Worm (Caenorhabditis elegans) whole organism, L1 larva: ENCODE results near the gene Y67H2A.10.

Source experiments
- F16B12.6 ChIP-seq: fragments of 150-350 bp; optimal IDR thresholded peaks from 2 replicates; lab custom pipeline; 2014; ENCODE audit warnings: missing biosample characterization, missing genetic modification characterization
- aly-2 ChIP-seq: fragments of 150-350 bp; optimal IDR thresholded peaks from 2 replicates; lab custom pipeline; 2014; ENCODE audit warnings: missing biosample characterization, missing genetic modification characterization
- ama-1 ChIP-seq: fragments of 150-350 bp; optimal IDR thresholded peaks from 2 replicates; lab custom pipeline; 2014
- ceh-88 ChIP-seq: fragments of 200-800 bp; sonication (Bioruptor generic); IDR thresholded peaks from 2 replicates; pipeline ENCODE4 v1.3.6; 2022; ENCODE audit warnings: missing genetic modification characterization, missing compliant biosample characterization
- ceh-90 ChIP-seq: sonication (generic microtip); optimal IDR thresholded peaks from 2 replicates; lab custom pipeline; 2016; ENCODE audit warnings: missing genetic modification characterization, missing compliant biosample characterization
- dpl-1 ChIP-seq, 3 experiments: fragments of 150-350 bp in 2 of 3; sonication (generic microtip) in 1 of 3; optimal IDR thresholded peaks; 2 replicates each; lab custom pipeline; 2014 to 2017; ENCODE audit warnings: missing biosample characterization in 3 of 3, missing genetic modification characterization in 3 of 3, missing genetic modification reagents in 3 of 3
- efl-1 ChIP-seq, 4 experiments: fragments of 150-350 bp; optimal IDR thresholded peaks in 3 of 4; peaks in 1 of 4; 1 replicate in 1 of 4; 2 replicates in 3 of 4; lab custom pipeline; 2014; ENCODE audit warnings: missing biosample characterization in 2 of 4, missing genetic modification characterization in 2 of 4, missing genetic modification reagents in 2 of 4
- elt-2 ChIP-seq: sonication (generic microtip); optimal IDR thresholded peaks from 2 replicates; lab custom pipeline; 2016; ENCODE audit warnings: missing genetic modification characterization, mild to moderate bottlenecking, inconsistent platforms, missing compliant biosample characterization, missing genetic modification reagents
- ets-5 ChIP-seq: fragments of 200-800 bp; sonication (Bioruptor generic); IDR thresholded peaks from 2 replicates; pipeline ENCODE4 v1.3.6; 2022; ENCODE audit warnings: missing genetic modification characterization, missing compliant biosample characterization
- fkh-10 ChIP-seq: sonication (generic microtip); optimal IDR thresholded peaks from 2 replicates; lab custom pipeline; 2017; ENCODE audit warnings: missing biosample characterization, missing genetic modification reagents, missing genetic modification characterization
- fos-1 ChIP-seq: fragments of 150-350 bp; optimal IDR thresholded peaks from 2 replicates; lab custom pipeline; 2014; ENCODE audit warnings: missing biosample characterization, missing genetic modification characterization
- hlh-17 ChIP-seq: fragments of 200-800 bp; sonication (Bioruptor generic); optimal IDR thresholded peaks from 2 replicates; lab custom pipeline; 2018; ENCODE audit warnings: missing genetic modification characterization, mild to moderate bottlenecking, missing compliant biosample characterization, moderate library complexity, borderline replicate concordance
- hlh-4 ChIP-seq: sonication (generic microtip); optimal IDR thresholded peaks from 2 replicates; lab custom pipeline; 2016; ENCODE audit warnings: mild to moderate bottlenecking, missing genetic modification characterization, missing compliant biosample characterization
- irx-1 ChIP-seq: sonication (generic microtip); optimal IDR thresholded peaks from 2 replicates; lab custom pipeline; 2016; ENCODE audit warnings: missing genetic modification characterization, missing compliant biosample characterization
- jun-1 ChIP-seq: fragments of 150-350 bp; optimal IDR thresholded peaks from 2 replicates; lab custom pipeline; 2014; ENCODE audit warnings: missing biosample characterization, missing genetic modification reagents, missing genetic modification characterization
- lin-15B ChIP-seq: fragments of 150-350 bp; sonication (generic microtip); optimal IDR thresholded peaks from 3 replicates; lab custom pipeline; 2014; ENCODE audit warnings: missing biosample characterization, missing genetic modification characterization
- lin-35 ChIP-seq, 2 experiments: fragments of 150-350 bp; optimal IDR thresholded peaks; 2 replicates each; lab custom pipeline; 2014; ENCODE audit warnings: missing biosample characterization in 2 of 2, missing genetic modification characterization in 2 of 2, missing genetic modification reagents in 2 of 2
- lsy-2 ChIP-seq, 2 experiments: fragments of 150-350 bp; optimal IDR thresholded peaks; 2 replicates each; lab custom pipeline; 2014; ENCODE audit warnings: missing biosample characterization in 2 of 2, missing genetic modification characterization in 2 of 2
- nhr-12 ChIP-seq: sonication (generic microtip); optimal IDR thresholded peaks from 2 replicates; lab custom pipeline; 2017; ENCODE audit warnings: missing biosample characterization, missing genetic modification characterization
- nhr-47 ChIP-seq: sonication (generic microtip); optimal IDR thresholded peaks from 2 replicates; lab custom pipeline; 2016; ENCODE audit warnings: mild to moderate bottlenecking, missing genetic modification characterization, moderate library complexity, missing compliant biosample characterization
- nhr-71 ChIP-seq: sonication (generic microtip); optimal IDR thresholded peaks from 2 replicates; lab custom pipeline; 2016; ENCODE audit warnings: mild to moderate bottlenecking, missing genetic modification characterization, moderate library complexity, missing compliant biosample characterization
- nhr-85 ChIP-seq: sonication (generic microtip); peaks from one replicate; lab custom pipeline; 2016; ENCODE audit warnings: missing genetic modification characterization, inconsistent platforms, missing compliant biosample characterization
- nhr-90 ChIP-seq: sonication (generic microtip); optimal IDR thresholded peaks from 2 replicates; lab custom pipeline; 2016; ENCODE audit warnings: mild to moderate bottlenecking, missing genetic modification characterization, missing compliant biosample characterization; ENCODE audit not compliant: poor library complexity
- pqm-1 ChIP-seq: sonication (generic microtip); optimal IDR thresholded peaks from 3 replicates; lab custom pipeline; 2017; ENCODE audit warnings: missing biosample characterization, missing genetic modification characterization
- rnt-1 ChIP-seq: sonication (generic microtip); optimal IDR thresholded peaks from 2 replicates; lab custom pipeline; 2016; ENCODE audit warnings: mild to moderate bottlenecking, missing genetic modification characterization, moderate library complexity, missing compliant biosample characterization
- snu-23 ChIP-seq: sonication (generic microtip); optimal IDR thresholded peaks from 2 replicates; lab custom pipeline; 2016; ENCODE audit warnings: missing genetic modification characterization, missing compliant biosample characterization
- swsn-7 ChIP-seq: sonication (generic microtip); optimal IDR thresholded peaks from 2 replicates; lab custom pipeline; 2016; ENCODE audit warnings: missing genetic modification characterization, missing compliant biosample characterization
- unc-130 ChIP-seq: fragments of 150-350 bp; optimal IDR thresholded peaks from 2 replicates; lab custom pipeline; 2017; ENCODE audit warnings: missing biosample characterization, missing genetic modification characterization, inconsistent platforms
- unc-62 ChIP-seq: fragments of 150-350 bp; optimal IDR thresholded peaks from 2 replicates; lab custom pipeline; 2014; ENCODE audit warnings: missing biosample characterization, missing genetic modification reagents, missing genetic modification characterization
- xbp-1 ChIP-seq: sonication (generic microtip); optimal IDR thresholded peaks from 2 replicates; lab custom pipeline; 2016; ENCODE audit warnings: missing genetic modification characterization, missing compliant biosample characterization
- ztf-11 ChIP-seq, 2 experiments: sonication (generic microtip); optimal IDR thresholded peaks; 2 replicates each; lab custom pipeline; 2016 to 2017; ENCODE audit warnings: missing genetic modification characterization in 2 of 2, missing biosample characterization in 1 of 2, missing compliant biosample characterization in 1 of 2

Y67H2A.10 gene

DNA sequence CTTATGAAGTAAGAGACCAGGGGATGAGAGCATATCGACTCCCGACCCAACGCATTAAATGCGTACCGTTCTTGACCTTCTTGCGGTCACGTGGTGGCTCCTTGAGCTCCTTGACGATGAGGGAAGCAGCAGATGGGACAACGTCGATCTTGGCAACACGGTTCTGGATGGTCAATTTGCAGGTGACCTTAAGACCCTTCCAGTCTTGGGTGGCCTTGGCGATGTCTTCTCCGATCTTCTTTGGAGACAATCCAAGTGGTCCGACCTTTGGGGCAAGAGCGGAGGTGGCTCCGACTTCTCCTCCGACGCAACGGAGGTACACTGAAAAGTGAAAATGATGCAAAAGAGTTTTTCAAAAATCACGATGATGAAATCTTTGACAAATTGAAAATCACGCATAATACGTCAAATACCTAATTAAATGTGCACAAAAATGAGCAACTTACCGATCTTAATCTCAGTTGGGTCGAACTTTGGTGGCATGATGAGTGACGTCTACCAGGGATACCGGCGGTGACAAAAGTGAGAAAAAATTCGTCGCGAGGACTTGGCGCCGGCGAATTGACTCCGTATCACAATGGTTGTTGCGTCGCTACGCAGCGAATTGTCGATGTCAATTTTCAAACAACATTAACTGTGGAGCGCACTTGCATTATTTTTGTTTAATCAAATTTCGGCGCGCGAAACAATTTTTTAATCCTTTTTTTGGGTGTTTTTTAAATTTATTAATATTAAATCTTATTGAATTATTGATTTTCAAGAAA, 49.0 kb downstream of the Y67H2A.10 start, which contains the start of gene rpl-12 (continued):
- TF ChIP-seq ceh-88 (GFP tag; lab: Robert Waterston, UW) = peak; percentile 97
- TF ChIP-seq fos-1 (tag; lab: Kevin White, UChicago) = peak; percentile 97
- TF ChIP-seq snu-23 (GFP tag; lab: Kevin White, UChicago) = peak; percentile 100
- peak; percentile 99 for TF ChIP-seq nhr-90
- no peak for TF ChIP-seq hlh-4 (tag; lab: Kevin White, UChicago)
- peak; percentile 96 to 98 (median 97) for TF ChIP-seq dpl-1 (GFP tag; optimal IDR thresholded peaks at IDR 0.05; lab: Kevin White, UChicago)
- peak; percentile 79 for TF ChIP-seq F16B12.6
- TF ChIP-seq unc-130 = peak; percentile 100
- no peak for TF ChIP-seq pqm-1 (tag; lab: Kevin White, UChicago)
- no peak for TF ChIP-seq hlh-17
- TF ChIP-seq swsn-7 = peak; percentile 99
- TF ChIP-seq ceh-90 (tag; lab: Kevin White, UChicago) = peak; percentile 71
- peak; percentile 93 for TF ChIP-seq aly-2
- TF ChIP-seq ztf-11 (tag; optimal IDR thresholded peaks at IDR 0.05; lab: Kevin White, UChicago) = peak in 1 of 2 experiments; percentile 96
- TF ChIP-seq ets-5 = 0 out of 2 replicates have a peak, but pooled peaks have one; percentile 78
- peak; percentile 98 for TF ChIP-seq rnt-1 (tag; lab: Kevin White, UChicago)
- TF ChIP-seq nhr-12 (tag; lab: Kevin White, UChicago) = peak; percentile 35
- peak; percentile 99 for TF ChIP-seq fkh-10 (GFP tag; lab: Kevin White, UChicago)
- peak; percentile 99 for TF ChIP-seq xbp-1
- peak; percentile 21 for TF ChIP-seq unc-62 (GFP tag; lab: Kevin White, UChicago)

DNA sequence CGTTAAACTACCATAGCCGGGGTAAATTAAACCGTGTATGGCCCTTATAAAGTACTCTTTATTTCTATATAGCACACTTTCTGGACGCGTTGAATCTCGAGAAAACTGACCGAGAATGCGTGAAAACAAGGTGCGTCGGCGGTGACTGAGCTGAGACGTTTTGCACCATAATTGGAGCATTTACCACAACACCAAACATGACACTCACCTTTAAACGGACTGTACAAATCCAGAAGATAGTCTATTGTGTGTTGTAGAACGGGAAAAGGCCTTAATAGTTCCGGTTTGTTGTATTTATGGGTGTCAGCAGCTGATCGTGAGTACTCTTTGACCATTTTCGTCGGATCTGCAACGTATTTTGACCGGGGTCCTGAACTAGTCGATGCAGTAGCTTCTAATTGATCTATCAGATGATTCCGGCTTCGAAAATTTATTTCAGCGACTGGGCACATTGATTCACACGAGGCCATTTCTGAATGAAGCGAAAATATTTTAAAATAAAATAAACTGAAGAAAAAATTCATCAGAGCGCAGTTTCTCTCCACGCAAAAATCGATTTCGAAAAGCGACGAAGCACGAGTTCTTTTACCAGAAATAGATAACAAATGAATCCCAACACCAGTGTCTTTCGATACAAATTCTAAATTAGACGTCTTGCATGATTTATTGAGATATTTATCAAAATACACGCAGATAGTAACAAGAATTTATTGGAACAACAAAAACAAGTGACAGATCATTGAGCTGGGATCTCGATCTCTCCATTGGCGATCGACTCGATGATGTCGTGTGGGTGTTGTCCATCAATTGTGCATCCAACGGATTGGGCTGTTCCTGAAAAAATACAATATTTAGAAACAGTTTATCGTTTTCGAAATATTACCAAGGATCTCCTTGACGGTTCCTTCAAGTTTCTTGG, 50.1 kb downstream of the Y67H2A.10 start, which contains the start of gene tag-115:
Gene tag-115, minus strand, starts transcription at position 472 of the 919 bp plus-strand sequence.
- TF ChIP-seq nhr-85 (tag; lab: Kevin White, UChicago) = peak; percentile 37
- TF ChIP-seq nhr-71 (tag; lab: Kevin White, UChicago) = peak; percentile 43
- TF ChIP-seq aly-2 = peak; percentile 21
- TF ChIP-seq lin-35 (GFP tag; optimal IDR thresholded peaks at IDR 0.05; lab: Kevin White, UChicago) = peak in 1 of 2 experiments; percentile 50
- TF ChIP-seq swsn-7 = peak; percentile 18
- TF ChIP-seq efl-1 (optimal IDR thresholded peaks at IDR 0.05; lab: Kevin White, UChicago) = peak; percentile 8 to 17
- no peak for TF ChIP-seq efl-1 (GFP tag; optimal IDR thresholded peaks at IDR 0.05 in 1 of 2; lab: Kevin White, UChicago)
- no peak for TF ChIP-seq jun-1
- peak; percentile 10 for TF ChIP-seq nhr-90
- TF ChIP-seq lin-15B = no peak
- peak; percentile 9 for TF ChIP-seq rnt-1 (tag; lab: Kevin White, UChicago)
- TF ChIP-seq ama-1 = peak; percentile 57
- no peak for TF ChIP-seq irx-1
- no peak for TF ChIP-seq hlh-17
- peak; percentile 12 to 64 for TF ChIP-seq lsy-2 (tag; optimal IDR thresholded peaks at IDR 0.05; lab: Kevin White, UChicago)
- TF ChIP-seq nhr-47 (tag; lab: Kevin White, UChicago) = peak; percentile 37

DNA sequence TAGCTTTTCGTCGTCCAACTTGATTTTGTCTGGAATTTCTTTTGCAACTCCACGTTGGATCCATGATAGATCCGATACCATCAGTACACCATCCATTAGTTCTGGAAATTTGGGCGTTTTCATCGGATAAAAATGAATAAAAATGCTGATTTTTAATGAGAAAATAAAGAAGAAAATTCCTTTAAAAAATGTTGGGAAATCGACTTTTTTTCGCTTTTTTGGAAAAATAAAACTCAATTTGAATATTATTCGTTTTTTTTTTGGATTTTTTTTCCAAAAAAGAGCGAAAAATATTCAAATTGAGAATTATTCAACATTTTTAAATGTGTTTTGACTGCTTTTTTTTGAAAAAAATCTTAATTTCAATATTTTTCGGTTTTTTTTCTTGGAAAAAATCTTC, 52.8 kb downstream of the Y67H2A.10 start, which contains the start of gene pwp-1:
Gene pwp-1, minus strand, starts transcription at position 101 of the 400 bp plus-strand sequence.
- TF ChIP-seq lin-15B (no peak), elt-2 (no peak), nhr-47 (tag; lab: Kevin White, UChicago) (no peak)
